Worm (Caenorhabditis elegans): ENCODE measurements around the gene C04E12.4.
"Not testable (repeated sequence)": the region's sequence is repeated elsewhere in the genome, so short reads cannot be mapped to it uniquely, and the experiment has no call there.

Gene C04E12.4

ce11 chrV:3391005-3391404 is 28.4 kb downstream of the C04E12.4 start:
- peak; percentile 29 for TF ChIP-seq nhr-76 (tag; optimal IDR thresholded peaks at IDR 0.05)
- TF ChIP-seq nhr-12 (tag; optimal IDR thresholded peaks at IDR 0.05): no peak
- peak; percentile 61 for TF ChIP-seq tbx-2 (tag; optimal IDR thresholded peaks at IDR 0.05)
- peak; percentile 95 for TF ChIP-seq nhr-23 (tag; optimal IDR thresholded peaks at IDR 0.05)
- peak; percentile 57 for TF ChIP-seq mdl-1 (tag; optimal IDR thresholded peaks at IDR 0.05)
- peak; percentile 13 for TF ChIP-seq R02D3.7 (tag; optimal IDR thresholded peaks at IDR 0.05)
- no peak for TF ChIP-seq nhr-28 (tag; optimal IDR thresholded peaks at IDR 0.05)
- TF ChIP-seq nfya-1 (tag; optimal IDR thresholded peaks at IDR 0.05; ENCODE audit: insufficient read depth): peak; percentile 85
- TF ChIP-seq snpc-4 (tag; optimal IDR thresholded peaks at IDR 0.05): peak; percentile 69
- peak; percentile 26 for TF ChIP-seq unc-62 (GFP tag; optimal IDR thresholded peaks at IDR 0.05)
- peak; percentile 64 for TF ChIP-seq elt-1 (tag; optimal IDR thresholded peaks at IDR 0.05)
- TF ChIP-seq lin-39 (tag; optimal IDR thresholded peaks at IDR 0.05): peak; percentile 43
- TF ChIP-seq ztf-4 (tag; optimal IDR thresholded peaks at IDR 0.05): no peak
- TF ChIP-seq ceh-28 (tag; optimal IDR thresholded peaks at IDR 0.05): peak; percentile 31
- peak; percentile 21 for TF ChIP-seq hmg-11 (tag; optimal IDR thresholded peaks at IDR 0.05)
- TF ChIP-seq eor-1 (tag; optimal IDR thresholded peaks at IDR 0.05): no peak
- TF ChIP-seq jun-1 (tag; optimal IDR thresholded peaks at IDR 0.05): peak; percentile 82
- TF ChIP-seq pqm-1 (tag; optimal IDR thresholded peaks at IDR 0.05): no peak
- TF ChIP-seq elt-2 (tag; optimal IDR thresholded peaks at IDR 0.05): peak; percentile 52
- TF ChIP-seq lsy-12 (tag; optimal IDR thresholded peaks at IDR 0.05): peak; percentile 28
- TF ChIP-seq nhr-25 (tag; optimal IDR thresholded peaks at IDR 0.05): peak; percentile 98
- no peak for TF ChIP-seq ztf-11 (tag; optimal IDR thresholded peaks at IDR 0.05)
- TF ChIP-seq egl-5 (tag; optimal IDR thresholded peaks at IDR 0.05): peak; percentile 73
- TF ChIP-seq nhr-11 (tag; optimal IDR thresholded peaks at IDR 0.05): peak; percentile 66
- peak; percentile 67 for TF ChIP-seq lin-15B (tag; optimal IDR thresholded peaks at IDR 0.05)
- peak; percentile 94 for TF ChIP-seq nhr-43 (tag; optimal IDR thresholded peaks at IDR 0.05; ENCODE audit: poor library complexity, severe bottlenecking)

- no peak for TF ChIP-seq snpc-4 (tag; optimal IDR thresholded peaks at IDR 0.05)
- TF ChIP-seq pha-4 (tag; optimal IDR thresholded peaks at IDR 0.05): no peak
- TF ChIP-seq daf-12 (tag; optimal IDR thresholded peaks at IDR 0.05): no peak
- TF ChIP-seq nhr-11 (tag; optimal IDR thresholded peaks at IDR 0.05): no peak
- no peak for TF ChIP-seq ceh-82 (tag; optimal IDR thresholded peaks at IDR 0.05)
- TF ChIP-seq ztf-4 (tag; optimal IDR thresholded peaks at IDR 0.05): no peak
- TF ChIP-seq unc-62 (GFP tag; optimal IDR thresholded peaks at IDR 0.05): no peak
- TF ChIP-seq nhr-28 (tag; optimal IDR thresholded peaks at IDR 0.05): no peak
- TF ChIP-seq nhr-25 (tag; optimal IDR thresholded peaks at IDR 0.05): no peak
- TF ChIP-seq fkh-10 (GFP tag; optimal IDR thresholded peaks at IDR 0.05): no peak
- no peak for TF ChIP-seq fos-1 (tag; optimal IDR thresholded peaks at IDR 0.05)
- no peak for TF ChIP-seq aly-2 (tag; optimal IDR thresholded peaks at IDR 0.05)
- TF ChIP-seq unc-39 (tag; optimal IDR thresholded peaks at IDR 0.05): no peak
- no peak for TF ChIP-seq ceh-16 (tag; optimal IDR thresholded peaks at IDR 0.05)
- no peak for TF ChIP-seq egl-27 (tag; optimal IDR thresholded peaks at IDR 0.05)
- TF ChIP-seq mml-1 (tag; optimal IDR thresholded peaks at IDR 0.05): no peak
- no peak for TF ChIP-seq tbx-2 (tag; optimal IDR thresholded peaks at IDR 0.05)
Measured at ce11 chrV:3394065-3394464, 31.5 kb downstream of the C04E12.4 start.

ce11 chrV:3394694-3395240 is 32.2 kb downstream of the C04E12.4 start, which contains the start of gene T20D4.15:
T20D4.15 (minus strand) TSS chrV:3394744.
- TF ChIP-seq sea-2 (GFP tag; optimal IDR thresholded peaks at IDR 0.05): no peak

ce11 chrV:3396765-3397164 is 34.2 kb downstream of the C04E12.4 start, which contains the start of gene T20D4.12:
T20D4.12 (plus strand) TSS chrV:3397065.
- not testable (repeated sequence) for TF ChIP-seq mdl-1, daf-12, mml-1 (tag; optimal IDR thresholded peaks at IDR 0.05)

All from whole organism, L3 larva.